Fruit fly (Drosophila melanogaster) whole organism: ENCODE results near the gene CG9948.

ENCODE experiments used
- CG8478 ChIP-seq: fragments of >200 bp; optimal IDR thresholded peaks from 2 replicates; lab custom pipeline; 2018; ENCODE audit warnings: inconsistent platforms
- Dll ChIP-seq: fragments of >200 bp; optimal IDR thresholded peaks from 2 replicates; lab custom pipeline; 2017
- EcR ChIP-seq, 2 experiments: fragments of >200 bp; optimal IDR thresholded peaks; 2 replicates each; lab custom pipeline; 2017; ENCODE audit warnings: missing biosample characterization in 2 of 2, missing genetic modification characterization in 2 of 2, missing genetic modification reagents in 2 of 2
- pan ChIP-seq: fragments of >200 bp; optimal IDR thresholded peaks from 2 replicates; lab custom pipeline; 2017
- psq ChIP-seq: fragments of >200 bp; optimal IDR thresholded peaks from 2 replicates; lab custom pipeline; 2017
- usp ChIP-seq: fragments of >200 bp; optimal IDR thresholded peaks from 2 replicates; lab custom pipeline; 2017; ENCODE audit warnings: missing biosample characterization, missing genetic modification characterization, mixed read lengths

Gene CG9948

dm6 chr3L:6955254-6956229, at the start of gene CG9948, which contains the start of gene CG10077:
CG9948 (plus strand) TSS chr3L:6955991.
CG10077 (minus strand) TSS chr3L:6955904.
- TF ChIP-seq EcR (GFP tag; optimal IDR thresholded peaks at IDR 0.05; lab: Kevin White, UChicago) (no peak), Dll (lab: Kevin White, UChicago) (no peak), pan (no peak), usp (GFP tag; lab: Kevin White, UChicago) (no peak), CG8478 (no peak), psq (no peak)

dm6 chr3L:6906758-6907157, 49.0 kb upstream of the CG9948 start:
- no peak for TF ChIP-seq pan
- no peak for TF ChIP-seq CG8478
- no peak for TF ChIP-seq psq
- no peak for TF ChIP-seq usp (GFP tag; lab: Kevin White, UChicago)
- no peak for TF ChIP-seq EcR (GFP tag; optimal IDR thresholded peaks at IDR 0.05; lab: Kevin White, UChicago)
- TF ChIP-seq Dll (lab: Kevin White, UChicago): no peak

- no peak for TF ChIP-seq CG8478
- no peak for TF ChIP-seq pan
- TF ChIP-seq Dll (lab: Kevin White, UChicago): no peak
- no peak for TF ChIP-seq usp (GFP tag; lab: Kevin White, UChicago)
- TF ChIP-seq psq: no peak
Observed at dm6 chr3L:6911219-6911618, 44.6 kb upstream of the CG9948 start.

- TF ChIP-seq Dll (lab: Kevin White, UChicago) (no peak), CG8478 (no peak), psq (no peak), pan (no peak), usp (GFP tag; lab: Kevin White, UChicago) (no peak), EcR (GFP tag; optimal IDR thresholded peaks at IDR 0.05; lab: Kevin White, UChicago) (no peak)
Observed at dm6 chr3L:6913823-6914222, 42.0 kb upstream of the CG9948 start.

- TF ChIP-seq usp (GFP tag; lab: Kevin White, UChicago): no peak
- no peak for TF ChIP-seq Dll (lab: Kevin White, UChicago)
- TF ChIP-seq CG8478: no peak
- TF ChIP-seq EcR (GFP tag; optimal IDR thresholded peaks at IDR 0.05; lab: Kevin White, UChicago): no peak
- no peak for TF ChIP-seq psq
- TF ChIP-seq pan: no peak
Observed at dm6 chr3L:6914776-6915175, 41.0 kb upstream of the CG9948 start, which contains the start of gene Prat2. Prat2 (minus strand) TSS chr3L:6914876.

dm6 chr3L:6919213-6919612, 36.6 kb upstream of the CG9948 start:
- TF ChIP-seq EcR (GFP tag; optimal IDR thresholded peaks at IDR 0.05; lab: Kevin White, UChicago) (no peak), pan (no peak), psq (no peak), CG8478 (no peak), Dll (lab: Kevin White, UChicago) (no peak), usp (GFP tag; lab: Kevin White, UChicago) (no peak)

- no peak for TF ChIP-seq pan
- no peak for TF ChIP-seq CG8478
- no peak for TF ChIP-seq psq
- no peak for TF ChIP-seq usp (GFP tag; lab: Kevin White, UChicago)
- TF ChIP-seq EcR (GFP tag; optimal IDR thresholded peaks at IDR 0.05; lab: Kevin White, UChicago): no peak
- no peak for TF ChIP-seq Dll (lab: Kevin White, UChicago)
Observed at dm6 chr3L:6925843-6926242, 29.9 kb upstream of the CG9948 start.

- no peak for TF ChIP-seq usp (GFP tag; lab: Kevin White, UChicago)
Observed at dm6 chr3L:6931850-6932249, 23.9 kb upstream of the CG9948 start, which contains the start of gene CG45413. CG45413 (minus strand) TSS chr3L:6931950.

- TF ChIP-seq Dll (lab: Kevin White, UChicago) (no peak), pan (no peak), psq (no peak), usp (GFP tag; lab: Kevin White, UChicago) (no peak), CG8478 (no peak), EcR (GFP tag; optimal IDR thresholded peaks at IDR 0.05; lab: Kevin White, UChicago) (no peak)
Observed at dm6 chr3L:6932626-6933025, 23.2 kb upstream of the CG9948 start, which contains the start of gene CG14820. CG14820 (plus strand) TSS chr3L:6932926.

- TF ChIP-seq EcR (GFP tag; optimal IDR thresholded peaks at IDR 0.05; lab: Kevin White, UChicago): no peak
- no peak for TF ChIP-seq psq
- no peak for TF ChIP-seq Dll (lab: Kevin White, UChicago)
- no peak for TF ChIP-seq pan
- no peak for TF ChIP-seq CG8478
- TF ChIP-seq usp (GFP tag; lab: Kevin White, UChicago): no peak
Observed at dm6 chr3L:6934799-6935318, 20.9 kb upstream of the CG9948 start.

- TF ChIP-seq psq: no peak
- no peak for TF ChIP-seq CG8478
- no peak for TF ChIP-seq Dll (lab: Kevin White, UChicago)
- no peak for TF ChIP-seq EcR (GFP tag; optimal IDR thresholded peaks at IDR 0.05; lab: Kevin White, UChicago)
- TF ChIP-seq usp (GFP tag; lab: Kevin White, UChicago): no peak
- TF ChIP-seq pan: no peak
Observed at dm6 chr3L:6942103-6942830, 13.5 kb upstream of the CG9948 start.

- no peak for TF ChIP-seq EcR (GFP tag; optimal IDR thresholded peaks at IDR 0.05; lab: Kevin White, UChicago)
- no peak for TF ChIP-seq psq
- no peak for TF ChIP-seq CG8478
- no peak for TF ChIP-seq pan
- TF ChIP-seq usp (GFP tag; lab: Kevin White, UChicago): no peak
- TF ChIP-seq Dll (lab: Kevin White, UChicago): no peak
Observed at dm6 chr3L:6942831-6943114, 13.0 kb upstream of the CG9948 start, which contains the start of gene tow. tow (plus strand) TSS chr3L:6942856.
